Worm (Caenorhabditis elegans): ENCODE results near the gene chca-1.

DNA sequence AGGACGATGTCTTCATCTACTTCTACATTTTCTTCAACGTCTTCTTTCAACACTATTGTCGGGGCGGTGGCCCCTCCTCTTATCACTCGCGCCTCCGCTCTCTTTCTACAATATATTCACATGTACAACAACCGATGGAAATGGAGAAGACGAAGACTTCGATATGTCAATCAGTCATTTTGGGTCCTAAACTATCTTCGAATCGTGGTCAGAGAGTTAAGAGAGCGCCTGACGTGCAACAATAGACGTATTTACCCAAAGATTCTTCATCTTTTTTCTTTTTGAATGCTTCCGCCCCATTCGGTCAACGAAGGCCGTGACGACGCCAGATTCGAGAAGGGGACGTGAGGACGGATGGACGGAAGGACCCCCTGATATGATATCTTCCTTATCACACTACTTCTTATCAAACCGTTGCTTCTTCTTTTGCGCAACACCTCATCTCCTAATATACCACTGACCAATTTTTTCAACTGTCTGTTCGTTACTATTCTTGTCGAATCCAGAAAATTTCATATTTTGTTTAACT lies 18.2 kb upstream of the chca-1 start:
- TF ChIP-seq ceh-19 (GFP tag; optimal IDR thresholded peaks at IDR 0.05), result no peak
- no peak for TF ChIP-seq ceh-22 (tag; optimal IDR thresholded peaks at IDR 0.05)
- TF ChIP-seq nhr-11 (tag; optimal IDR thresholded peaks at IDR 0.05), result no peak
- no peak for TF ChIP-seq eyg-1 (tag; optimal IDR thresholded peaks at IDR 0.05)
- no peak for TF ChIP-seq fkh-10 (GFP tag; optimal IDR thresholded peaks at IDR 0.05)
- TF ChIP-seq ceh-6 (GFP tag; optimal IDR thresholded peaks at IDR 0.05), result no peak
- no peak for TF ChIP-seq ceh-2 (tag; optimal IDR thresholded peaks at IDR 0.05)
- TF ChIP-seq hlh-30 (tag; optimal IDR thresholded peaks at IDR 0.05; ENCODE audit: insufficient read depth), result no peak
- TF ChIP-seq dmd-4 (tag; optimal IDR thresholded peaks at IDR 0.05; ENCODE audit: borderline replicate concordance), result no peak
- TF ChIP-seq tbx-2 (tag; optimal IDR thresholded peaks at IDR 0.05), result no peak
- TF ChIP-seq hlh-15 (tag; optimal IDR thresholded peaks at IDR 0.05), result no peak
- TF ChIP-seq ama-1 (optimal IDR thresholded peaks at IDR 0.05), result no peak
